Worm (Caenorhabditis elegans): ENCODE data around the gene C07G3.8.

The C07G3.8 gene

DNA sequence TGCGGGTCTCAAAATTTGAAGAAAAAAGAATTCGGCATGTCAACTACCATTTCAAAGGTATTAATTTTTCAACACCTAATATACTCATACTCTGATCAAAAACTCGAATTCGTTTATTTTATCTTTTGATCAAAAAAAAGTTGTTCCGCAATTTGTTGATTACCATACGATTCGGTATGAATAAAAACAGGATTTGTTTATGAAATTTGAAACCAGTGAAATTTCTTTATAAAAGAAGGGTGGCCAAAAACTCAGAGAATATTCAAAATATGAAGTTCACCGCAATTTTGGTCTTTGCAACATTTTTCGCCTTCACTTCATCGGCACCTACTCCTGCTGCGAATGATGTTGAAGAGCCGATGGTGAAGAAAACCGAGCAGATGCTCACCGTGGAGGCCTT lies at the start of gene C07G3.8, which contains the start of gene C07G3.10:
Gene C07G3.8, minus strand, starts transcription at position 101 of the 400 bp plus-strand sequence.
Gene C07G3.10, plus strand, starts transcription at position 270 of the 400 bp plus-strand sequence.
- TF ChIP-seq F44E2.7 (GFP tag; IDR thresholded peaks at IDR 0.05) (no peak), zfp-2 (tag; optimal IDR thresholded peaks at IDR 0.05) (no peak), unc-39 (tag; optimal IDR thresholded peaks at IDR 0.05) (no peak), nhr-10 (tag; optimal IDR thresholded peaks at IDR 0.05) (no peak), arid-1 (GFP tag; conservative IDR thresholded peaks at IDR 0.05) (no peak), hmg-1.1 (GFP tag; IDR thresholded peaks at IDR 0.05) (no peak), nhr-77 (tag; optimal IDR thresholded peaks at IDR 0.05) (no peak), aha-1 (tag) (no peak), nhr-41 (GFP tag; IDR thresholded peaks at IDR 0.05) (no peak), set-16 (GFP tag; IDR thresholded peaks at IDR 0.05) (no peak), Y48G9A.11 (GFP tag; IDR thresholded peaks at IDR 0.05) (no peak), madf-5 (GFP tag; IDR thresholded peaks at IDR 0.05) (no peak), nhr-28 (tag; optimal IDR thresholded peaks at IDR 0.05) (no peak)

DNA sequence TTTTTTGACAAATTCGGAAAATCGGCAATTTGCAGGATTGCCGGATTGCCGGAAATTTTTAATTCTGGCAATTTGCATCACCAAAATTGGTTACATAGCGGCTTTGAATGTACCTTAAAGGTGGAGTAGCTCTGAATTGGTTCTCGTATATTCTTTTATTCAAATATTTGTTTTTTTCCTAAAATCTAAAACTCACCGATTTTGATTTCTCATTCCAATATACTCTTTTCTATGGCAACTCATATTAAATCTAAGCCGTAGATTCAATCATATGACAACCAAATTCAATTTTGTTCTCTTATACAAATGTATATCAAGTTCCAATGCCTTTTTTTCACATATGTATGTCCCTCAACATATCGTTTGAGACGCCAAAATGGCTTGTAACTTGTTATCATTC lies 47.6 kb upstream of the C07G3.8 start, which contains the start of gene sri-21:
Gene sri-21, plus strand, starts transcription at position 301 of the 400 bp plus-strand sequence.
- TF ChIP-seq zip-11 (GFP tag; IDR thresholded peaks at IDR 0.05) (no peak), daf-12 (tag; optimal IDR thresholded peaks at IDR 0.05) (no peak), nhr-11 (tag; optimal IDR thresholded peaks at IDR 0.05) (no peak), snpc-1.2 (GFP tag; IDR thresholded peaks at IDR 0.05) (no peak), F10B5.3 (tag; optimal IDR thresholded peaks at IDR 0.05) (no peak), dpl-1 (GFP tag; optimal IDR thresholded peaks at IDR 0.05) (no peak), zip-2 (tag; optimal IDR thresholded peaks at IDR 0.05) (no peak), lin-29 (GFP tag; IDR thresholded peaks at IDR 0.05) (no peak)

DNA sequence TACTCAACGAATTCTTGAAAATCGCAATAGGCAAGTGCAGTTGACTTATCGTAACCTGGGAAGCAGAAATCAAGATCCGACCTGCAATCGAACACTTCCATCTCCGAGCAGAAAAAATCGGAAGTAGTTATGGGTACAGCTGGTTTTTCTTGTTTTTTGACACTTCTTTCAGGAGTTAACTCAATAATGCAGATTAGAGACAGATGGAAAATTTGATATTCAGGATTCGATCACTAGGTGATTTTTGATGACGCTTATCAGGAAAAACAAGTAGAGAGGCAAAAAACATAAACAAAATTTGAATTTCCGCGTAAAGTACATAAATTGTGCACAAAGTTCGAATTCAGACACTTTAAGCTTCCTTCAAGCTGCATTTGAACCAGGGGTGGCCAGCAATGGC lies 46.9 kb upstream of the C07G3.8 start, which contains the start of gene srw-130:
Gene srw-130, minus strand, starts transcription at position 101 of the 400 bp plus-strand sequence.
- TF ChIP-seq lir-3 (tag; optimal IDR thresholded peaks at IDR 0.05) (no peak), hlh-30 (tag; optimal IDR thresholded peaks at IDR 0.05; ENCODE audit: insufficient read depth) (no peak), fkh-10 (GFP tag; optimal IDR thresholded peaks at IDR 0.05) (no peak), nhr-102 (tag; optimal IDR thresholded peaks at IDR 0.05) (no peak), Y105C5A.15 (GFP tag; IDR thresholded peaks at IDR 0.05) (no peak), zfp-2 (tag; optimal IDR thresholded peaks at IDR 0.05) (no peak), snpc-1.2 (GFP tag; IDR thresholded peaks at IDR 0.05) (no peak), ZK337.2 (GFP tag; IDR thresholded peaks at IDR 0.05) (no peak), nhr-11 (tag; optimal IDR thresholded peaks at IDR 0.05) (no peak), nhr-111 (GFP tag; optimal IDR thresholded peaks at IDR 0.05) (no peak), F10B5.3 (tag; optimal IDR thresholded peaks at IDR 0.05) (no peak), ctbp-1 (GFP tag; IDR thresholded peaks at IDR 0.05) (no peak), madf-9 (GFP tag; conservative IDR thresholded peaks at IDR 0.05) (no peak), jun-1 (tag; optimal IDR thresholded peaks at IDR 0.05) (no peak)

DNA sequence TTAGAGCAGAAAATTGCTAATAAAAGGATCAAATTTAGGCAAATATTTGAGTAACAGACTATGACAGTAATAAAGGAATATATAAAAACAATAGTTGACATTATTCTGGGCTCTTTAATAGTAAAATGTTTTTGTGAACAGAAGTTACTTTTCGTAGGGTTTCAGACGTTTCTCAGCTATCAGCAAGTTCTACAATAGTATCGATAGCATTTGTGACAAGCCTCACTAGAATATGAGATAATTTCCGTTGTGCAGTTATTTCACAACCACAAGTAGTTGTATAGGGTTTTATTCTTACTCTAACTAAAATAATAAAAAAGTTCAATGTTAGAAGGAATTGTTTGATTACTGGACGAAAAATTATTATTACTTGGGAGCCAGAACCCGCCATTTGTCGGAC lies 44.6 kb upstream of the C07G3.8 start, which contains the start of gene srbc-68:
Gene srbc-68, minus strand, starts transcription at position 101 of the 400 bp plus-strand sequence.
- TF ChIP-seq snpc-1.2 (GFP tag; IDR thresholded peaks at IDR 0.05) = no peak
- TF ChIP-seq daf-12 (tag; optimal IDR thresholded peaks at IDR 0.05) = no peak
- no peak for TF ChIP-seq lim-7 (GFP tag; IDR thresholded peaks at IDR 0.05)

DNA sequence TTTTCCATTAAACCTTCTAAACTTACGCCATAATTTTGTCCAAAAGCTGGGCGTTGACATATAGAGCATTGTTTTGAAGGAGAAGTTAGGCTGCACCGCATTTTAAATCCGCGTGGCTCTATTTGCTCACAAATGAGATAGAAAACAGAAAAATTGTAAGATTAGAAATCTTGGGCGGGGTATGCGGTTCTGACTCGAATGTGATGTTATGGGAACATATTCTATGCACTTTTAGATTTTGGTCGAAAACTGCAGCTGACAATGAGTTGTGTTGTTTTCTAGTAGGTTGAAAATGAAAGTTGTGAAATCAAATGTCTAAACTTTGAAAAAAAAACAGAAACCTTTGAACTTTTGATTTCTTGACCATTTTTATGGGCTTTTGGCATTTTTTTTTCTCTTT lies 41.4 kb upstream of the C07G3.8 start, which contains the start of gene nhr-222:
Gene nhr-222, minus strand, starts transcription at position 101 of the 400 bp plus-strand sequence.
- TF ChIP-seq daf-19 (GFP tag; conservative IDR thresholded peaks at IDR 0.05) = no peak

DNA sequence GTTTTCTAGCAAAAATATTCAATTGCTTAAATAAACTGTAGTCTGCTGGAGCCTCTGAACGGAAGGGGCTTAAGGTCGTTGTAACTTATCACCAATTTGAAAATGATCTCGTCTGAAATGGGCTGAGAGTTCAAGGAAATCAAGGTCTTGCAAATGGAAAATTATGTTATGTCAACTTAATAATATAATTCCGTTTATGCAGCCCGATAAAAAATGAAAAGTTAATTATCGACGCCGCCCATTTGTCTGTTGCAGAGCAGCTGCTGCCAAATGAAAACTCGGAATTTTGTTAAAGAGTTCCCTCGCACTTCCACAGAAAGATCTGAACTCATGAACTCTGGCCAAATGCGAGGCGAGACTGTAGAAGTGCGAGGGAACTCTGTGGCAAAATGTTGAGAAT lies 39.2 kb upstream of the C07G3.8 start, which contains the start of gene srbc-67:
Gene srbc-67, minus strand, starts transcription at position 101 of the 400 bp plus-strand sequence.
- TF ChIP-seq R02D3.7 (tag; optimal IDR thresholded peaks at IDR 0.05) = no peak
- TF ChIP-seq aha-1 (tag) = peak; percentile 29
- TF ChIP-seq ctbp-1 (GFP tag; IDR thresholded peaks at IDR 0.05) = no peak

Measured in whole organism, L4 larva.